Worm (Caenorhabditis elegans): ENCODE data around the gene pccb-1.

pccb-1 gene

ce11 chrX:3110576-3110975 lies 21.2 kb downstream of the pccb-1 start, which contains the start of gene gpcp-1:
Gene gpcp-1 (minus strand): TSS chrX:3110628.
- TF ChIP-seq pqm-1 (tag; optimal IDR thresholded peaks at IDR 0.05) (peak; percentile 91), egl-27 (tag; optimal IDR thresholded peaks at IDR 0.05) (no peak), F26F4.8 (GFP tag; conservative IDR thresholded peaks at IDR 0.05) (no peak), daf-16 (GFP tag; optimal IDR thresholded peaks at IDR 0.05) (no peak), daf-16 (tag; optimal IDR thresholded peaks at IDR 0.05) (peak; percentile 61), zip-2 (tag; optimal IDR thresholded peaks at IDR 0.05) (no peak), dmd-6 (GFP tag; IDR thresholded peaks at IDR 0.05) (peak; percentile 37; the same call in 1 of the 2 replicates), F37D6.2 (tag; optimal IDR thresholded peaks at IDR 0.05) (no peak), nhr-10 (tag; optimal IDR thresholded peaks at IDR 0.05) (no peak), lir-3 (tag; optimal IDR thresholded peaks at IDR 0.05) (no peak), egl-43 (GFP tag; IDR thresholded peaks at IDR 0.05) (no peak), set-16 (GFP tag; IDR thresholded peaks at IDR 0.05) (no peak), pha-4 (GFP tag; IDR thresholded peaks at IDR 0.05) (no peak), pha-4 (tag; optimal IDR thresholded peaks at IDR 0.05) (no peak), dve-1 (tag; optimal IDR thresholded peaks at IDR 0.05; ENCODE audit: insufficient read depth) (peak; percentile 18), fos-1 (tag; optimal IDR thresholded peaks at IDR 0.05) (no peak), cey-2 (tag; optimal IDR thresholded peaks at IDR 0.05; ENCODE audit: borderline replicate concordance, insufficient read depth) (no peak), nhr-102 (tag; optimal IDR thresholded peaks at IDR 0.05) (no peak), mdl-1 (tag; optimal IDR thresholded peaks at IDR 0.05) (no peak), Y48G9A.11 (GFP tag; IDR thresholded peaks at IDR 0.05) (no peak), hif-1 (tag; optimal IDR thresholded peaks at IDR 0.05) (no peak), nhr-77 (tag; optimal IDR thresholded peaks at IDR 0.05) (peak; percentile 30), nhr-28 (tag; optimal IDR thresholded peaks at IDR 0.05) (peak; percentile 46), unc-130 (GFP tag; optimal IDR thresholded peaks at IDR 0.05) (no peak), tag-97 (GFP tag; IDR thresholded peaks at IDR 0.05) (no peak), T20F7.1 (GFP tag; optimal IDR thresholded peaks at IDR 0.05) (no peak), hlh-11 (tag; optimal IDR thresholded peaks at IDR 0.05) (peak; percentile 9), zip-11 (GFP tag; IDR thresholded peaks at IDR 0.05) (no peak), mxl-3 (GFP tag; optimal IDR thresholded peaks at IDR 0.05) (no peak), F49E8.2 (tag; optimal IDR thresholded peaks at IDR 0.05; ENCODE audit: borderline replicate concordance) (no peak), mes-2 (tag; optimal IDR thresholded peaks at IDR 0.05; ENCODE audit: poor library complexity, severe bottlenecking) (peak; percentile 26), sdz-12 (GFP tag; optimal IDR thresholded peaks at IDR 0.05) (no peak)

- peak; percentile 27 to 36 for TF ChIP-seq lsy-2 (tag; optimal IDR thresholded peaks at IDR 0.05)
- peak; percentile 19 for TF ChIP-seq mes-2 (tag; optimal IDR thresholded peaks at IDR 0.05; ENCODE audit: poor library complexity, severe bottlenecking)
- TF ChIP-seq nhr-76 (tag; optimal IDR thresholded peaks at IDR 0.05), result no peak
- TF ChIP-seq T20F7.1 (GFP tag; optimal IDR thresholded peaks at IDR 0.05), result no peak
- no peak for TF ChIP-seq mep-1 (tag; optimal IDR thresholded peaks at IDR 0.05)
- no peak for TF ChIP-seq daf-19 (GFP tag; conservative IDR thresholded peaks at IDR 0.05)
- no peak for TF ChIP-seq egl-27 (tag; optimal IDR thresholded peaks at IDR 0.05)
- no peak for TF ChIP-seq madf-5 (GFP tag; IDR thresholded peaks at IDR 0.05)
- no peak for TF ChIP-seq daf-12 (tag; optimal IDR thresholded peaks at IDR 0.05)
- TF ChIP-seq Y48G9A.11 (GFP tag; IDR thresholded peaks at IDR 0.05), result no peak
- TF ChIP-seq unc-130 (GFP tag; optimal IDR thresholded peaks at IDR 0.05), result no peak
- no peak for TF ChIP-seq cey-2 (tag; optimal IDR thresholded peaks at IDR 0.05; ENCODE audit: borderline replicate concordance, insufficient read depth)
- no peak for TF ChIP-seq aha-1 (tag)
- no peak for TF ChIP-seq R02D3.7 (tag; optimal IDR thresholded peaks at IDR 0.05)
- no peak for TF ChIP-seq nhr-25 (tag; optimal IDR thresholded peaks at IDR 0.05; ENCODE audit: borderline replicate concordance, insufficient read depth)
- no peak for TF ChIP-seq tag-97 (GFP tag; IDR thresholded peaks at IDR 0.05)
- no peak for TF ChIP-seq saeg-2 (GFP tag; IDR thresholded peaks at IDR 0.05)
- TF ChIP-seq spr-3 (GFP tag; optimal IDR thresholded peaks at IDR 0.05), result no peak
- no peak for TF ChIP-seq ceh-82 (tag; optimal IDR thresholded peaks at IDR 0.05)
- no peak for TF ChIP-seq nhr-48 (tag; optimal IDR thresholded peaks at IDR 0.05)
- TF ChIP-seq dmd-6 (GFP tag; IDR thresholded peaks at IDR 0.05), result no peak
- no peak for TF ChIP-seq daf-8 (GFP tag; IDR thresholded peaks at IDR 0.05)
- no peak for TF ChIP-seq nhr-6 (tag; optimal IDR thresholded peaks at IDR 0.05)
- TF ChIP-seq Y105C5A.15 (GFP tag; IDR thresholded peaks at IDR 0.05), result no peak
- TF ChIP-seq ceh-44 (GFP tag; IDR thresholded peaks at IDR 0.05), result no peak
- no peak for TF ChIP-seq nhr-237 (tag; optimal IDR thresholded peaks at IDR 0.05)
- no peak for TF ChIP-seq nhr-11 (tag; optimal IDR thresholded peaks at IDR 0.05)
- TF ChIP-seq nhr-10 (tag; optimal IDR thresholded peaks at IDR 0.05), result no peak
Measured at ce11 chrX:3111066-3111465, 21.7 kb downstream of the pccb-1 start.
